Fruit fly (Drosophila melanogaster): ENCODE measurements around the gene dj-1beta.

Gene dj-1beta

dm6 chr3R:30775249-30775648 lies 31.7 kb upstream of the dj-1beta start:
- TF ChIP-seq Sin3A (optimal IDR thresholded peaks at IDR 0.05) = no peak
- no peak for TF ChIP-seq ttk (optimal IDR thresholded peaks at IDR 0.05)
- no peak for TF ChIP-seq h (optimal IDR thresholded peaks at IDR 0.05)
- TF ChIP-seq insv (optimal IDR thresholded peaks at IDR 0.05) = no peak
- TF ChIP-seq Myc (optimal IDR thresholded peaks at IDR 0.05) = no peak
- no peak for TF ChIP-seq psq (optimal IDR thresholded peaks at IDR 0.05)

dm6 chr3R:30775933-30776332 lies 31.0 kb upstream of the dj-1beta start:
- no peak for TF ChIP-seq Myc (optimal IDR thresholded peaks at IDR 0.05)
- TF ChIP-seq h (optimal IDR thresholded peaks at IDR 0.05) = no peak
- TF ChIP-seq ttk (optimal IDR thresholded peaks at IDR 0.05) = no peak
- no peak for TF ChIP-seq psq (optimal IDR thresholded peaks at IDR 0.05)
- no peak for TF ChIP-seq insv (optimal IDR thresholded peaks at IDR 0.05)
- TF ChIP-seq Sin3A (optimal IDR thresholded peaks at IDR 0.05) = no peak

- TF ChIP-seq Myc (optimal IDR thresholded peaks at IDR 0.05) (no peak), h (optimal IDR thresholded peaks at IDR 0.05) (no peak), insv (optimal IDR thresholded peaks at IDR 0.05) (no peak), psq (optimal IDR thresholded peaks at IDR 0.05) (no peak), Sin3A (optimal IDR thresholded peaks at IDR 0.05) (no peak), ttk (optimal IDR thresholded peaks at IDR 0.05) (no peak)
Measured at dm6 chr3R:30779257-30779656, 27.7 kb upstream of the dj-1beta start.

dm6 chr3R:30780451-30780850 lies 26.5 kb upstream of the dj-1beta start:
- TF ChIP-seq Myc (optimal IDR thresholded peaks at IDR 0.05) = no peak
- no peak for TF ChIP-seq psq (optimal IDR thresholded peaks at IDR 0.05)
- TF ChIP-seq Sin3A (optimal IDR thresholded peaks at IDR 0.05) = no peak
- no peak for TF ChIP-seq insv (optimal IDR thresholded peaks at IDR 0.05)
- no peak for TF ChIP-seq h (optimal IDR thresholded peaks at IDR 0.05)
- no peak for TF ChIP-seq ttk (optimal IDR thresholded peaks at IDR 0.05)

dm6 chr3R:30781116-30781515 lies 25.8 kb upstream of the dj-1beta start:
- TF ChIP-seq psq (optimal IDR thresholded peaks at IDR 0.05) (no peak), Myc (optimal IDR thresholded peaks at IDR 0.05) (no peak), h (optimal IDR thresholded peaks at IDR 0.05) (no peak), ttk (optimal IDR thresholded peaks at IDR 0.05) (no peak), insv (optimal IDR thresholded peaks at IDR 0.05) (no peak), Sin3A (optimal IDR thresholded peaks at IDR 0.05) (no peak)

- TF ChIP-seq ttk (optimal IDR thresholded peaks at IDR 0.05) (no peak), Myc (optimal IDR thresholded peaks at IDR 0.05) (no peak), psq (optimal IDR thresholded peaks at IDR 0.05) (no peak), h (optimal IDR thresholded peaks at IDR 0.05) (no peak), Sin3A (optimal IDR thresholded peaks at IDR 0.05) (no peak), insv (optimal IDR thresholded peaks at IDR 0.05) (no peak)
Measured at dm6 chr3R:30781661-30782120, 25.2 kb upstream of the dj-1beta start.

dm6 chr3R:30782553-30782952 lies 24.4 kb upstream of the dj-1beta start:
- TF ChIP-seq Sin3A (optimal IDR thresholded peaks at IDR 0.05) (no peak), h (optimal IDR thresholded peaks at IDR 0.05) (no peak), insv (optimal IDR thresholded peaks at IDR 0.05) (no peak), Myc (optimal IDR thresholded peaks at IDR 0.05) (no peak), psq (optimal IDR thresholded peaks at IDR 0.05) (no peak), ttk (optimal IDR thresholded peaks at IDR 0.05) (no peak)

dm6 chr3R:30789363-30789762 lies 17.6 kb upstream of the dj-1beta start:
- TF ChIP-seq psq (optimal IDR thresholded peaks at IDR 0.05) (no peak), Myc (optimal IDR thresholded peaks at IDR 0.05) (no peak), Sin3A (optimal IDR thresholded peaks at IDR 0.05) (no peak), h (optimal IDR thresholded peaks at IDR 0.05) (no peak), ttk (optimal IDR thresholded peaks at IDR 0.05) (no peak), insv (optimal IDR thresholded peaks at IDR 0.05) (no peak)

dm6 chr3R:30792959-30793358 lies 14.0 kb upstream of the dj-1beta start:
- TF ChIP-seq Sin3A (optimal IDR thresholded peaks at IDR 0.05) (no peak), psq (optimal IDR thresholded peaks at IDR 0.05) (no peak), h (optimal IDR thresholded peaks at IDR 0.05) (no peak), Myc (optimal IDR thresholded peaks at IDR 0.05) (no peak), ttk (optimal IDR thresholded peaks at IDR 0.05) (no peak), insv (optimal IDR thresholded peaks at IDR 0.05) (no peak)

- TF ChIP-seq insv (optimal IDR thresholded peaks at IDR 0.05) (no peak), Myc (optimal IDR thresholded peaks at IDR 0.05) (no peak), psq (optimal IDR thresholded peaks at IDR 0.05) (peak; percentile 40), Sin3A (optimal IDR thresholded peaks at IDR 0.05) (no peak), ttk (optimal IDR thresholded peaks at IDR 0.05) (no peak), h (optimal IDR thresholded peaks at IDR 0.05) (no peak)
Measured at dm6 chr3R:30794564-30795313, 12.2 kb upstream of the dj-1beta start.

- TF ChIP-seq h (optimal IDR thresholded peaks at IDR 0.05) (no peak), psq (optimal IDR thresholded peaks at IDR 0.05) (no peak), insv (optimal IDR thresholded peaks at IDR 0.05) (no peak), Sin3A (optimal IDR thresholded peaks at IDR 0.05) (no peak), Myc (optimal IDR thresholded peaks at IDR 0.05) (no peak)
Measured at dm6 chr3R:30796715-30797114, 10.2 kb upstream of the dj-1beta start.

- no peak for TF ChIP-seq ttk (optimal IDR thresholded peaks at IDR 0.05)
- no peak for TF ChIP-seq insv (optimal IDR thresholded peaks at IDR 0.05)
- no peak for TF ChIP-seq Myc (optimal IDR thresholded peaks at IDR 0.05)
- TF ChIP-seq psq (optimal IDR thresholded peaks at IDR 0.05) = no peak
- no peak for TF ChIP-seq h (optimal IDR thresholded peaks at IDR 0.05)
- TF ChIP-seq Sin3A (optimal IDR thresholded peaks at IDR 0.05) = no peak
Measured at dm6 chr3R:30797323-30797911, 9.5 kb upstream of the dj-1beta start.
